Fruit fly (Drosophila melanogaster) whole organism, adult: Measurements from ENCODE around the gene CG43736.

Experiments used
- CG11617 ChIP-seq: fragments of 200-800 bp; sonication (Bioruptor generic); optimal IDR thresholded peaks from 2 replicates; lab custom pipeline; 2017; ENCODE audit warnings: mild to moderate bottlenecking, missing biosample characterization, missing genetic modification reagents, missing genetic modification characterization
- CG12768 ChIP-seq: fragments of 200-800 bp; sonication (Bioruptor generic); optimal IDR thresholded peaks from 2 replicates; lab custom pipeline; 2017; ENCODE audit warnings: missing biosample characterization, missing genetic modification characterization, mild to moderate bottlenecking, moderate library complexity, missing genetic modification reagents
- CG14711 ChIP-seq: fragments of 200-800 bp; sonication (Bioruptor generic); optimal IDR thresholded peaks from 2 replicates; lab custom pipeline; 2018; ENCODE audit warnings: missing biosample characterization, mild to moderate bottlenecking, missing genetic modification characterization, moderate library complexity
- CG33017 ChIP-seq: fragments of 200-800 bp; sonication (Bioruptor generic); optimal IDR thresholded peaks from 2 replicates; lab custom pipeline; 2018; ENCODE audit warnings: missing biosample characterization, mild to moderate bottlenecking, missing genetic modification characterization, moderate library complexity
- CG5204 ChIP-seq: fragments of 200-800 bp; sonication (Bioruptor generic); optimal IDR thresholded peaks from 2 replicates; lab custom pipeline; 2016; ENCODE audit warnings: missing biosample characterization, missing genetic modification characterization
- CG7045 ChIP-seq: fragments of 200-800 bp; sonication (Bioruptor generic); optimal IDR thresholded peaks from 2 replicates; lab custom pipeline; 2017; ENCODE audit warnings: missing biosample characterization, mild to moderate bottlenecking, missing genetic modification characterization
- CG7101 ChIP-seq: fragments of 200-800 bp; sonication (Bioruptor generic); optimal IDR thresholded peaks from 2 replicates; lab custom pipeline; 2018; ENCODE audit warnings: missing biosample characterization, mild to moderate bottlenecking, missing genetic modification characterization, moderate library complexity
- Clk ChIP-seq: fragments of 200-800 bp; sonication (Bioruptor generic); optimal IDR thresholded peaks from 2 replicates; lab custom pipeline; 2017; ENCODE audit warnings: missing biosample characterization, missing genetic modification characterization
- Hr96 ChIP-seq: fragments of 200-800 bp; sonication (Bioruptor generic); optimal IDR thresholded peaks from 2 replicates; lab custom pipeline; 2016; ENCODE audit warnings: missing biosample characterization, missing genetic modification characterization
- Mnt ChIP-seq: fragments of 200-800 bp; sonication (Bioruptor generic); optimal IDR thresholded peaks from 2 replicates; lab custom pipeline; 2016; ENCODE audit warnings: missing biosample characterization, mild to moderate bottlenecking, missing genetic modification characterization
- bab1 ChIP-seq: fragments of 200-800 bp; sonication (Bioruptor generic); optimal IDR thresholded peaks from 3 replicates; lab custom pipeline; 2019; ENCODE audit warnings: missing biosample characterization, mild to moderate bottlenecking, missing genetic modification characterization, moderate library complexity
- cic ChIP-seq: fragments of 200-800 bp; sonication (Bioruptor generic); optimal IDR thresholded peaks from 2 replicates; lab custom pipeline; 2017; ENCODE audit warnings: missing biosample characterization, mild to moderate bottlenecking, missing genetic modification characterization, moderate library complexity
- cnc ChIP-seq, 2 experiments: fragments of >200 bp; optimal IDR thresholded peaks; 2 replicates each; lab custom pipeline; 2017
- kay ChIP-seq: fragments of 200-800 bp; sonication (Bioruptor generic); peaks from one replicate; lab custom pipeline; 2016; ENCODE audit warnings: missing biosample characterization, missing genetic modification characterization, borderline replicate concordance
- ovo ChIP-seq: fragments of 200-800 bp; sonication (Bioruptor generic); optimal IDR thresholded peaks from 2 replicates; lab custom pipeline; 2016; ENCODE audit warnings: missing biosample characterization, missing genetic modification characterization
- pad ChIP-seq: fragments of 200-800 bp; sonication (Bioruptor generic); optimal IDR thresholded peaks from 3 replicates; lab custom pipeline; 2017; ENCODE audit warnings: missing biosample characterization, missing genetic modification characterization, mild to moderate bottlenecking, moderate library complexity, missing genetic modification reagents
- tj ChIP-seq: fragments of 200-800 bp; sonication (Bioruptor generic); optimal IDR thresholded peaks from 3 replicates; lab custom pipeline; 2017; ENCODE audit warnings: missing biosample characterization, mild to moderate bottlenecking, missing genetic modification characterization, moderate library complexity
- toe ChIP-seq: fragments of 200-800 bp; sonication (Bioruptor generic); optimal IDR thresholded peaks from 2 replicates; lab custom pipeline; 2016; ENCODE audit warnings: missing biosample characterization, missing genetic modification characterization

Gene CG43736

dm6 chrX:6909135-6909534, 45.4 kb downstream of the CG43736 start:
- TF ChIP-seq kay (GFP tag; lab: Kevin White, UChicago) (no peak), Hr96 (GFP tag; lab: Kevin White, UChicago) (no peak), toe (GFP tag; lab: Kevin White, UChicago) (no peak), tj (GFP tag; lab: Kevin White, UChicago) (no peak), cic (no peak), cnc (optimal IDR thresholded peaks at IDR 0.05; lab: Kevin White, UChicago) (no peak), pad (no peak), ovo (GFP tag; lab: Kevin White, UChicago) (no peak), bab1 (GFP tag; lab: Kevin White, UChicago) (no peak), CG14711 (tag; lab: Kevin White, UChicago) (no peak), CG12768 (GFP tag; lab: Kevin White, UChicago) (no peak), Mnt (GFP tag; lab: Kevin White, UChicago) (no peak)

- no peak for TF ChIP-seq CG7101 (tag; lab: Kevin White, UChicago)
- no peak for TF ChIP-seq Clk (GFP tag; lab: Kevin White, UChicago)
- no peak for TF ChIP-seq toe (GFP tag; lab: Kevin White, UChicago)
- no peak for TF ChIP-seq CG5204 (GFP tag; lab: Kevin White, UChicago)
- no peak for TF ChIP-seq CG7045
- TF ChIP-seq bab1 (GFP tag; lab: Kevin White, UChicago): no peak
- no peak for TF ChIP-seq tj (GFP tag; lab: Kevin White, UChicago)
- no peak for TF ChIP-seq Mnt (GFP tag; lab: Kevin White, UChicago)
- TF ChIP-seq CG12768 (GFP tag; lab: Kevin White, UChicago): no peak
- TF ChIP-seq ovo (GFP tag; lab: Kevin White, UChicago): no peak
- TF ChIP-seq CG33017 (tag; lab: Kevin White, UChicago): no peak
- no peak for TF ChIP-seq CG11617
- TF ChIP-seq pad: no peak
- no peak for TF ChIP-seq cnc (optimal IDR thresholded peaks at IDR 0.05; lab: Kevin White, UChicago)
Observed at dm6 chrX:6912269-6912668, 48.6 kb downstream of the CG43736 start.

- TF ChIP-seq CG12768 (GFP tag; lab: Kevin White, UChicago) (no peak), Mnt (GFP tag; lab: Kevin White, UChicago) (no peak), Hr96 (GFP tag; lab: Kevin White, UChicago) (no peak), toe (GFP tag; lab: Kevin White, UChicago) (no peak), CG7045 (no peak), ovo (GFP tag; lab: Kevin White, UChicago) (no peak), CG11617 (no peak), CG33017 (tag; lab: Kevin White, UChicago) (no peak), cic (no peak), cnc (optimal IDR thresholded peaks at IDR 0.05; lab: Kevin White, UChicago) (no peak), kay (GFP tag; lab: Kevin White, UChicago) (no peak), pad (no peak), CG5204 (GFP tag; lab: Kevin White, UChicago) (no peak), CG14711 (tag; lab: Kevin White, UChicago) (no peak), tj (GFP tag; lab: Kevin White, UChicago) (no peak)
Observed at dm6 chrX:6929086-6929485, 65.4 kb downstream of the CG43736 start.
